Fruit fly (Drosophila melanogaster) whole organism, embryonic: Measurements from ENCODE around the gene CG43446.

Experiments used
- ATbp ChIP-seq: fragments of 200-800 bp; sonication (Bioruptor generic); optimal IDR thresholded peaks from 2 replicates; lab custom pipeline; 2017; ENCODE audit warnings: missing biosample characterization, mild to moderate bottlenecking, missing genetic modification characterization, missing genetic modification reagents
- CG14014 ChIP-seq: fragments of 200-800 bp; sonication (Bioruptor generic); IDR thresholded peaks from 2 replicates; pipeline ENCODE4 v1.3.6; 2022; ENCODE audit warnings: missing biosample characterization, missing genetic modification characterization
- CG14050 ChIP-seq: fragments of 200-800 bp; sonication (Bioruptor generic); IDR thresholded peaks from 3 replicates; pipeline ENCODE4 v1.3.6; 2022; ENCODE audit warnings: missing biosample characterization, missing genetic modification characterization
- CG16863 ChIP-seq: fragments of 200-800 bp; sonication (Bioruptor generic); optimal IDR thresholded peaks from 3 replicates; lab custom pipeline; 2016; ENCODE audit warnings: missing biosample characterization, missing genetic modification characterization
- CG17361 ChIP-seq: fragments of 200-800 bp; sonication (Bioruptor generic); IDR thresholded peaks from 3 replicates; pipeline ENCODE4 v1.3.6; 2022; ENCODE audit warnings: missing biosample characterization, missing genetic modification characterization
- CG18599 ChIP-seq: fragments of 200-800 bp; sonication (Bioruptor generic); optimal IDR thresholded peaks from 3 replicates; lab custom pipeline; 2017; ENCODE audit warnings: missing biosample characterization, missing genetic modification characterization, mild to moderate bottlenecking, moderate library complexity, missing genetic modification reagents
- CG18619 ChIP-seq: fragments of 200-800 bp; sonication (Bioruptor generic); optimal IDR thresholded peaks from 3 replicates; lab custom pipeline; 2017; ENCODE audit warnings: missing biosample characterization, mild to moderate bottlenecking, missing genetic modification characterization
- CG2875 ChIP-seq: fragments of 200-800 bp; sonication (Bioruptor generic); optimal IDR thresholded peaks from 2 replicates; lab custom pipeline; 2017; ENCODE audit warnings: missing biosample characterization, mild to moderate bottlenecking, missing genetic modification characterization, missing genetic modification reagents
- CG4328 ChIP-seq: fragments of 200-800 bp; sonication (Bioruptor generic); optimal IDR thresholded peaks from 3 replicates; lab custom pipeline; 2017; ENCODE audit warnings: missing biosample characterization, missing genetic modification reagents, missing genetic modification characterization
- CG5180 ChIP-seq: fragments of 200-800 bp; sonication (Bioruptor generic); optimal IDR thresholded peaks from 3 replicates; lab custom pipeline; 2017; ENCODE audit warnings: missing biosample characterization, missing genetic modification characterization, mild to moderate bottlenecking, moderate library complexity, missing genetic modification reagents
- CG7357 ChIP-seq: fragments of 200-800 bp; sonication (Bioruptor generic); IDR thresholded peaks from 3 replicates; pipeline ENCODE4 v1.3.6; 2022; ENCODE audit warnings: missing biosample characterization, missing genetic modification characterization
- CG7928 ChIP-seq: fragments of 200-800 bp; sonication (Bioruptor generic); optimal IDR thresholded peaks from 2 replicates; lab custom pipeline; 2017; ENCODE audit warnings: missing biosample characterization, mild to moderate bottlenecking, missing genetic modification characterization
- CG8388 ChIP-seq: fragments of 200-800 bp; sonication (Bioruptor generic); optimal IDR thresholded peaks from 2 replicates; lab custom pipeline; 2019; ENCODE audit warnings: missing biosample characterization, mild to moderate bottlenecking, missing genetic modification characterization, moderate library complexity
- CG8478 ChIP-seq: fragments of >200 bp; optimal IDR thresholded peaks from 2 replicates; lab custom pipeline; 2018
- D ChIP-seq, 2 experiments: fragments of 200-800 bp in 1 of 2; fragments of >200 bp in 1 of 2; sonication (Bioruptor generic) in 1 of 2; optimal IDR thresholded peaks; 2 replicates in 1 of 2; 3 replicates in 1 of 2; lab custom pipeline; 2017; ENCODE audit warnings: mild to moderate bottlenecking in 1 of 2, missing biosample characterization in 1 of 2, missing genetic modification characterization in 1 of 2, missing genetic modification reagents in 1 of 2
- D19B ChIP-seq: fragments of 200-800 bp; sonication (Bioruptor generic); optimal IDR thresholded peaks from 2 replicates; lab custom pipeline; 2017; ENCODE audit warnings: missing biosample characterization, mild to moderate bottlenecking, missing genetic modification characterization
- Deaf1 ChIP-seq: fragments of 200-800 bp; optimal IDR thresholded peaks from 3 replicates; lab custom pipeline; 2019; ENCODE audit warnings: missing biosample characterization, mild to moderate bottlenecking, missing genetic modification characterization, moderate library complexity
- Dek ChIP-seq: fragments of 200-800 bp; sonication (Bioruptor generic); optimal IDR thresholded peaks from 3 replicates; lab custom pipeline; 2019; ENCODE audit warnings: missing biosample characterization, mild to moderate bottlenecking, missing genetic modification characterization, moderate library complexity
- Dll ChIP-seq: fragments of 200-800 bp; sonication (Bioruptor generic); IDR thresholded peaks from 4 replicates; pipeline ENCODE4 v1.3.6; 2022; ENCODE audit warnings: missing biosample characterization, missing genetic modification characterization; ENCODE audit not compliant: partially characterized antibody
- Gsc ChIP-seq: fragments of 200-800 bp; sonication (Bioruptor generic); IDR thresholded peaks from 2 replicates; pipeline ENCODE4 v1.3.6; 2022; ENCODE audit warnings: missing biosample characterization, missing genetic modification characterization
- H2.0 ChIP-seq: fragments of 200-800 bp; sonication (Bioruptor generic); IDR thresholded peaks from 2 replicates; pipeline ENCODE4 v1.3.6; 2022; ENCODE audit warnings: missing biosample characterization, missing genetic modification characterization
- Hey ChIP-seq: fragments of 200-800 bp; sonication (Bioruptor generic); optimal IDR thresholded peaks from 3 replicates; lab custom pipeline; 2018; ENCODE audit warnings: missing biosample characterization, mild to moderate bottlenecking, missing genetic modification characterization
- HmgD ChIP-seq: fragments of 200-800 bp; sonication (Bioruptor generic); optimal IDR thresholded peaks from 3 replicates; lab custom pipeline; 2016; ENCODE audit warnings: missing biosample characterization, missing genetic modification characterization
- Hr78 ChIP-seq, 2 experiments: fragments of 200-800 bp in 1 of 2; fragments of >200 bp in 1 of 2; sonication (Bioruptor generic) in 1 of 2; optimal IDR thresholded peaks; 2 replicates each; lab custom pipeline; 2017 to 2019; ENCODE audit warnings: missing biosample characterization in 2 of 2, missing genetic modification characterization in 2 of 2, mild to moderate bottlenecking in 1 of 2, moderate library complexity in 1 of 2
- Mrtf ChIP-seq: fragments of 200-800 bp; sonication (Bioruptor generic); IDR thresholded peaks from 3 replicates; pipeline ENCODE4 v1.3.6; 2022; ENCODE audit warnings: missing biosample characterization, missing genetic modification characterization
- Oli ChIP-seq: fragments of 200-800 bp; sonication (Bioruptor generic); optimal IDR thresholded peaks from 2 replicates; lab custom pipeline; 2018; ENCODE audit warnings: missing biosample characterization, mild to moderate bottlenecking, missing genetic modification characterization, moderate library complexity
- Optix ChIP-seq: fragments of 200-800 bp; sonication (Bioruptor generic); IDR thresholded peaks from 3 replicates; pipeline ENCODE4 v1.3.6; 2022; ENCODE audit warnings: missing biosample characterization, missing genetic modification characterization
- Poxn ChIP-seq: fragments of 200-800 bp; sonication (Bioruptor generic); IDR thresholded peaks from 2 replicates; pipeline ENCODE4 v1.3.6; 2022; ENCODE audit warnings: missing biosample characterization, missing genetic modification characterization
- ase ChIP-seq: fragments of 200-800 bp; sonication (Bioruptor generic); IDR thresholded peaks from 3 replicates; pipeline ENCODE4 v1.3.6; 2022; ENCODE audit warnings: missing biosample characterization, missing genetic modification characterization
- bbx ChIP-seq: fragments of 200-800 bp; sonication (Bioruptor generic); IDR thresholded peaks from 2 replicates; pipeline ENCODE4 v1.3.6; 2022; ENCODE audit warnings: missing biosample characterization, missing genetic modification characterization; ENCODE audit not compliant: partially characterized antibody
- caup ChIP-seq: fragments of 200-800 bp; sonication (Bioruptor generic); optimal IDR thresholded peaks from 3 replicates; lab custom pipeline; 2017; ENCODE audit warnings: missing biosample characterization, mild to moderate bottlenecking, missing genetic modification characterization, moderate library complexity; ENCODE audit not compliant: severe bottlenecking
- croc ChIP-seq: fragments of 200-800 bp; sonication (Bioruptor generic); conservative IDR thresholded peaks from 3 replicates; pipeline ENCODE4 v1.3.6; 2022; ENCODE audit warnings: missing biosample characterization, missing genetic modification characterization
- disco-r ChIP-seq: fragments of 200-800 bp; sonication (Bioruptor generic); optimal IDR thresholded peaks from 2 replicates; lab custom pipeline; 2016; ENCODE audit warnings: missing biosample characterization, missing genetic modification characterization
- dmrt99B ChIP-seq: fragments of 200-800 bp; sonication (Bioruptor generic); optimal IDR thresholded peaks from 2 replicates; lab custom pipeline; 2018; ENCODE audit warnings: missing biosample characterization, mild to moderate bottlenecking, missing genetic modification characterization, moderate library complexity
- ftz-f1 ChIP-seq: fragments of 200-800 bp; sonication (Bioruptor generic); optimal IDR thresholded peaks from 2 replicates; lab custom pipeline; 2016; ENCODE audit warnings: missing biosample characterization, missing genetic modification characterization
- gem ChIP-seq: fragments of 200-800 bp; sonication (Bioruptor generic); optimal IDR thresholded peaks from 2 replicates; lab custom pipeline; 2019; ENCODE audit warnings: missing biosample characterization, mild to moderate bottlenecking, missing genetic modification characterization, moderate library complexity
- gro ChIP-seq: fragments of 200-800 bp; sonication (Bioruptor generic); optimal IDR thresholded peaks from 2 replicates; lab custom pipeline; 2016; ENCODE audit warnings: missing biosample characterization, missing genetic modification characterization
- gsb-n ChIP-seq: fragments of 200-800 bp; sonication (Bioruptor generic); optimal IDR thresholded peaks from 3 replicates; lab custom pipeline; 2018; ENCODE audit warnings: missing biosample characterization, mild to moderate bottlenecking, missing genetic modification characterization
- her ChIP-seq: fragments of 200-800 bp; sonication (Bioruptor generic); optimal IDR thresholded peaks from 2 replicates; lab custom pipeline; 2016; ENCODE audit warnings: missing biosample characterization, missing genetic modification characterization
- hth ChIP-seq: fragments of >200 bp; optimal IDR thresholded peaks from 2 replicates; lab custom pipeline; 2017; ENCODE audit warnings: inconsistent platforms
- maf-S ChIP-seq: fragments of 200-800 bp; sonication (Bioruptor generic); optimal IDR thresholded peaks from 2 replicates; lab custom pipeline; 2016; ENCODE audit warnings: missing biosample characterization, missing genetic modification characterization
- mld ChIP-seq: fragments of 200-800 bp; sonication (Bioruptor generic); IDR thresholded peaks from 3 replicates; pipeline ENCODE4 v1.3.6; 2022; ENCODE audit warnings: missing biosample characterization, missing genetic modification characterization; ENCODE audit not compliant: partially characterized antibody
- nau ChIP-seq: fragments of 200-800 bp; sonication (Bioruptor generic); optimal IDR thresholded peaks from 3 replicates; lab custom pipeline; 2017; ENCODE audit warnings: missing biosample characterization, mild to moderate bottlenecking, missing genetic modification characterization, missing genetic modification reagents
- oc ChIP-seq: fragments of 200-800 bp; sonication (Bioruptor generic); optimal IDR thresholded peaks from 2 replicates; lab custom pipeline; 2018; ENCODE audit warnings: missing biosample characterization, mild to moderate bottlenecking, missing genetic modification characterization, moderate library complexity
- pho ChIP-seq: fragments of 200-800 bp; sonication (Bioruptor generic); optimal IDR thresholded peaks from 2 replicates; lab custom pipeline; 2016; ENCODE audit warnings: missing biosample characterization, missing genetic modification characterization
- pnt ChIP-seq: fragments of 200-800 bp; sonication (Bioruptor generic); optimal IDR thresholded peaks from 3 replicates; lab custom pipeline; 2016; ENCODE audit warnings: missing biosample characterization, missing genetic modification characterization
- psq ChIP-seq: fragments of 200-800 bp; sonication (Bioruptor generic); optimal IDR thresholded peaks from 2 replicates; lab custom pipeline; 2017; ENCODE audit warnings: missing biosample characterization, missing genetic modification characterization
- tll ChIP-seq, 2 experiments: fragments of 200-800 bp in 1 of 2; fragments of >200 bp in 1 of 2; sonication (Bioruptor generic) in 1 of 2; optimal IDR thresholded peaks; 2 replicates each; lab custom pipeline; 2017 to 2019; ENCODE audit warnings: missing biosample characterization in 2 of 2, missing genetic modification characterization in 2 of 2, mild to moderate bottlenecking in 1 of 2, moderate library complexity in 1 of 2
- vfl ChIP-seq: fragments of 200-800 bp; sonication (Bioruptor generic); optimal IDR thresholded peaks from 2 replicates; lab custom pipeline; 2016; ENCODE audit warnings: missing biosample characterization, missing genetic modification characterization

CG43446 gene

dm6 chr3R:20948448-20949174 is 39.1 kb downstream of the CG43446 start, which contains the start of gene Atpalpha (continued):
- TF ChIP-seq ftz-f1 (GFP tag; lab: Kevin White, UChicago): peak; percentile 6
- peak; percentile 5 for TF ChIP-seq gsb-n (tag; lab: Kevin White, UChicago)
- peak; percentile 35 for TF ChIP-seq CG18599 (GFP tag; lab: Kevin White, UChicago)
- TF ChIP-seq pnt (GFP tag; lab: Kevin White, UChicago): no peak
- TF ChIP-seq Dek (tag; lab: Kevin White, UChicago): peak; percentile 53
- peak; percentile 38; the same call in 2 of the 3 replicates for TF ChIP-seq CG17361 (GFP tag; lab: Robert Waterston, UW)
- TF ChIP-seq Optix (GFP tag; lab: Robert Waterston, UW): no peak
- TF ChIP-seq Hey (tag; lab: Kevin White, UChicago): no peak
- peak; percentile 95 for TF ChIP-seq Dll (GFP tag; lab: Robert Waterston, UW)
- TF ChIP-seq Oli: no peak
- no peak for TF ChIP-seq D19B (GFP tag; lab: Kevin White, UChicago)
- no peak for TF ChIP-seq her (GFP tag; lab: Kevin White, UChicago)
- no peak for TF ChIP-seq maf-S (GFP tag; lab: Kevin White, UChicago)
- TF ChIP-seq dmrt99B (tag; lab: Kevin White, UChicago): no peak
- no peak for TF ChIP-seq psq (GFP tag; lab: Kevin White, UChicago)
- TF ChIP-seq ATbp (GFP tag; lab: Kevin White, UChicago): no peak
- no peak for TF ChIP-seq CG7357 (GFP tag; lab: Robert Waterston, UW)
- TF ChIP-seq CG8478 (lab: Kevin White, UChicago): no peak
- peak; percentile 99 for TF ChIP-seq bbx
- no peak for TF ChIP-seq CG16863 (GFP tag; lab: Kevin White, UChicago)
- TF ChIP-seq Gsc (GFP tag; lab: Robert Waterston, UW): no peak
- no peak for TF ChIP-seq croc (GFP tag; lab: Robert Waterston, UW)
- TF ChIP-seq gem (tag; lab: Kevin White, UChicago): peak; percentile 19
- 0 out of 2 replicates have a peak, but pooled peaks have one; percentile 6 for TF ChIP-seq CG14014 (GFP tag; lab: Robert Waterston, UW)
- TF ChIP-seq CG7928 (GFP tag; lab: Kevin White, UChicago): peak; percentile 84
- no peak for TF ChIP-seq gro (GFP tag; lab: Kevin White, UChicago)
- TF ChIP-seq hth: no peak
- TF ChIP-seq Mrtf (GFP tag; lab: Robert Waterston, UW): no peak
- no peak for TF ChIP-seq CG5180 (GFP tag; lab: Kevin White, UChicago)
- no peak for TF ChIP-seq pho (GFP tag; lab: Kevin White, UChicago)
- no peak for TF ChIP-seq tll (GFP tag; optimal IDR thresholded peaks at IDR 0.05; lab: Kevin White, UChicago)
- peak; percentile 40 for TF ChIP-seq oc (tag; lab: Kevin White, UChicago)
- TF ChIP-seq disco-r (GFP tag; lab: Kevin White, UChicago): no peak
- TF ChIP-seq Deaf1 (tag; lab: Kevin White, UChicago): peak; percentile 23
- TF ChIP-seq nau (GFP tag; lab: Kevin White, UChicago): no peak
- no peak for TF ChIP-seq vfl (GFP tag; lab: Kevin White, UChicago)
- TF ChIP-seq H2.0 (GFP tag; lab: Robert Waterston, UW): no peak
- TF ChIP-seq caup (GFP tag; lab: Kevin White, UChicago): no peak
- no peak for TF ChIP-seq CG18619 (GFP tag; lab: Kevin White, UChicago)
- TF ChIP-seq CG4328: no peak
- TF ChIP-seq CG14050 (GFP tag; lab: Robert Waterston, UW): no peak
- peak; percentile 95 for TF ChIP-seq mld
- no peak for TF ChIP-seq CG8388 (GFP tag; lab: Kevin White, UChicago)
- TF ChIP-seq Poxn (GFP tag; lab: Robert Waterston, UW): no peak
- no peak for TF ChIP-seq HmgD (GFP tag; lab: Kevin White, UChicago)
- TF ChIP-seq Hr78 (GFP tag; optimal IDR thresholded peaks at IDR 0.05; lab: Kevin White, UChicago): no peak
- no peak for TF ChIP-seq CG2875 (GFP tag; lab: Kevin White, UChicago)
- no peak for TF ChIP-seq D (optimal IDR thresholded peaks at IDR 0.05; lab: Kevin White, UChicago)
- no peak for TF ChIP-seq D (GFP tag; optimal IDR thresholded peaks at IDR 0.05; lab: Kevin White, UChicago)
- TF ChIP-seq ase (GFP tag; lab: Robert Waterston, UW): no peak
